Fruit fly (Drosophila melanogaster) whole organism, prepupa: ENCODE results near the gene ctrip.

Experiments used
- CG11902 ChIP-seq: fragments of 200-800 bp; sonication (Bioruptor generic); optimal IDR thresholded peaks from 3 replicates; lab custom pipeline; 2016; ENCODE audit warnings: missing biosample characterization, missing genetic modification characterization
- CG3032 ChIP-seq: fragments of 200-800 bp; optimal IDR thresholded peaks from 2 replicates; lab custom pipeline; 2019; ENCODE audit warnings: missing biosample characterization, mild to moderate bottlenecking, missing genetic modification characterization, moderate library complexity
- CG3919 ChIP-seq: fragments of 200-800 bp; sonication (Bioruptor generic); optimal IDR thresholded peaks from 3 replicates; lab custom pipeline; 2016; ENCODE audit warnings: missing biosample characterization, missing genetic modification characterization
- CG6276 ChIP-seq: fragments of 200-800 bp; sonication (Bioruptor generic); optimal IDR thresholded peaks from 2 replicates; lab custom pipeline; 2017; ENCODE audit warnings: missing biosample characterization, mild to moderate bottlenecking, missing genetic modification characterization
- CG7368 ChIP-seq: fragments of 200-800 bp; sonication (Bioruptor generic); optimal IDR thresholded peaks from 3 replicates; lab custom pipeline; 2016; ENCODE audit warnings: missing biosample characterization, missing genetic modification characterization
- Eip75B ChIP-seq: fragments of 200-800 bp; sonication (Bioruptor generic); optimal IDR thresholded peaks from 3 replicates; lab custom pipeline; 2016; ENCODE audit warnings: missing biosample characterization, missing genetic modification characterization
- Ets96B ChIP-seq: fragments of 200-800 bp; optimal IDR thresholded peaks from 2 replicates; lab custom pipeline; 2019; ENCODE audit warnings: missing biosample characterization, mild to moderate bottlenecking, missing genetic modification characterization, moderate library complexity
- cyc ChIP-seq: fragments of 200-800 bp; sonication (Bioruptor generic); optimal IDR thresholded peaks from 3 replicates; lab custom pipeline; 2016; ENCODE audit warnings: missing biosample characterization, missing genetic modification characterization
- net ChIP-seq: fragments of 200-800 bp; sonication (Bioruptor generic); optimal IDR thresholded peaks from 3 replicates; lab custom pipeline; 2016; ENCODE audit warnings: missing biosample characterization, missing genetic modification characterization

- peak; percentile 70 for TF ChIP-seq net (GFP tag; lab: Kevin White, UChicago)
- no peak for TF ChIP-seq cyc (GFP tag; lab: Kevin White, UChicago)
- TF ChIP-seq CG11902 (GFP tag; lab: Kevin White, UChicago), result no peak
- TF ChIP-seq Eip75B (GFP tag; lab: Kevin White, UChicago), result peak; percentile 26
- peak; percentile 4 for TF ChIP-seq Ets96B
- TF ChIP-seq CG6276 (GFP tag; lab: Kevin White, UChicago), result peak; percentile 23
- peak; percentile 66 for TF ChIP-seq CG3919 (GFP tag; lab: Kevin White, UChicago)
- TF ChIP-seq CG3032 (tag; lab: Kevin White, UChicago), result no peak
- peak; percentile 32 for TF ChIP-seq CG7368 (GFP tag; lab: Kevin White, UChicago)
These were observed 5.6 kb downstream of the ctrip start for dm6 chr3R:4806318-4806757.
